Worm (Caenorhabditis elegans) whole organism, early embryonic: ENCODE data around the gene ceh-91.

Experiments used
- aly-1 ChIP-seq: sonication (generic microtip); optimal IDR thresholded peaks from 2 replicates; lab custom pipeline; 2016; ENCODE audit warnings: missing genetic modification characterization, missing compliant biosample characterization
- hmbx-1 ChIP-seq: sonication (generic microtip); optimal IDR thresholded peaks from 2 replicates; lab custom pipeline; 2016; ENCODE audit warnings: mild to moderate bottlenecking, missing genetic modification characterization, missing compliant biosample characterization
- hnd-1 ChIP-seq: sonication (generic microtip); optimal IDR thresholded peaks from 2 replicates; lab custom pipeline; 2016; ENCODE audit warnings: missing genetic modification characterization, missing compliant biosample characterization
- pes-1 ChIP-seq: fragments of 200-800 bp; sonication (Bioruptor generic); IDR thresholded peaks from 2 replicates; pipeline ENCODE4 v1.3.6; 2022; ENCODE audit warnings: missing genetic modification reagents, missing genetic modification characterization, missing compliant biosample characterization
- sea-1 ChIP-seq: fragments of 200-800 bp; sonication (Bioruptor generic); conservative IDR thresholded peaks from 2 replicates; pipeline ENCODE4 v1.3.6; 2022; ENCODE audit warnings: missing genetic modification characterization, missing compliant biosample characterization

ce11 chrIII:11615802-11616201 lies 744 bp upstream of the ceh-91 start:
- no peak for TF ChIP-seq sea-1
- no peak for TF ChIP-seq pes-1 (GFP tag; lab: Robert Waterston, UW)
- TF ChIP-seq aly-1 (tag; lab: Kevin White, UChicago): no peak
- no peak for TF ChIP-seq hnd-1 (tag; lab: Kevin White, UChicago)
- TF ChIP-seq hmbx-1 (tag; lab: Kevin White, UChicago): no peak
